Fruit fly (Drosophila melanogaster): ENCODE data around the gene PGAP5.
A peak's percentile ranks its signal among the peaks of the same experiment; 100 is the strongest.

Gene PGAP5

dm6 chr2L:8156682-8157081 is 42.0 kb upstream of the PGAP5 start (continued):
- TF ChIP-seq Pdp1 (GFP tag; optimal IDR thresholded peaks at IDR 0.05) (peak; percentile 79 to 91), dmrt11E (tag; optimal IDR thresholded peaks at IDR 0.05) (peak; percentile 38), ash1 (GFP tag; optimal IDR thresholded peaks at IDR 0.05) (no peak), CG15514 (GFP tag; optimal IDR thresholded peaks at IDR 0.05) (peak; percentile 82), Ravus (GFP tag; IDR thresholded peaks at IDR 0.05) (peak; percentile 3; the same call in 1 of the 2 replicates), CG18599 (GFP tag; optimal IDR thresholded peaks at IDR 0.05) (peak; percentile 85), CG10654 (GFP tag; optimal IDR thresholded peaks at IDR 0.05) (peak; percentile 68), slbo (GFP tag; IDR thresholded peaks at IDR 0.05) (peak; percentile 80), tna (GFP tag; IDR thresholded peaks at IDR 0.05; ENCODE audit: partially characterized antibody) (no peak), Mrtf (GFP tag; IDR thresholded peaks at IDR 0.05) (no peak), CG11560 (tag; IDR thresholded peaks at IDR 0.05) (0 out of 3 replicates have a peak, but pooled peaks have one; percentile 14), disco-r (GFP tag; optimal IDR thresholded peaks at IDR 0.05) (no peak), lov (optimal IDR thresholded peaks at IDR 0.05) (no peak), lov (GFP tag; IDR thresholded peaks at IDR 0.05) (0 out of 3 replicates have a peak, but pooled peaks have one; percentile 45), CG13624 (GFP tag; optimal IDR thresholded peaks at IDR 0.05) (peak; percentile 87), Deaf1 (tag; optimal IDR thresholded peaks at IDR 0.05) (peak; percentile 15), hkb (optimal IDR thresholded peaks at IDR 0.05) (peak; percentile 7), hkb (GFP tag; IDR thresholded peaks at IDR 0.05) (peak; percentile 47; the same call in 1 of the 2 replicates), Dek (tag; optimal IDR thresholded peaks at IDR 0.05) (peak; percentile 21), tap (tag; optimal IDR thresholded peaks at IDR 0.05) (peak; percentile 56), B-H1 (GFP tag; IDR thresholded peaks at IDR 0.05) (peak; percentile 60; the same call in 1 of the 3 replicates), CG14860 (GFP tag; IDR thresholded peaks at IDR 0.05; ENCODE audit: partially characterized antibody) (peak; percentile 13; the same call in 1 of the 3 replicates), Awh (GFP tag; IDR thresholded peaks at IDR 0.05) (peak; percentile 60), bcd (GFP tag; optimal IDR thresholded peaks at IDR 0.05) (peak; percentile 74), CG6854 (GFP tag; optimal IDR thresholded peaks at IDR 0.05) (peak; percentile 53), fu2 (GFP tag; optimal IDR thresholded peaks at IDR 0.05) (peak; percentile 56), insv (GFP tag; optimal IDR thresholded peaks at IDR 0.05) (no peak), CG7372 (GFP tag; IDR thresholded peaks at IDR 0.05) (peak; percentile 67), tll (GFP tag; optimal IDR thresholded peaks at IDR 0.05) (no peak), Kr (GFP tag; optimal IDR thresholded peaks at IDR 0.05) (no peak), dpn (GFP tag; optimal IDR thresholded peaks at IDR 0.05) (peak; percentile 71 to 76), Sin3A (optimal IDR thresholded peaks at IDR 0.05) (peak; percentile 62), zen2 (GFP tag; IDR thresholded peaks at IDR 0.05; ENCODE audit: partially characterized antibody) (no peak), CG15011 (GFP tag; optimal IDR thresholded peaks at IDR 0.05) (peak; percentile 16), HmgZ (tag; optimal IDR thresholded peaks at IDR 0.05) (peak; percentile 80), CG17385 (GFP tag; optimal IDR thresholded peaks at IDR 0.05) (peak; percentile 68), CG12219 (GFP tag; optimal IDR thresholded peaks at IDR 0.05) (no peak), CG7357 (GFP tag; IDR thresholded peaks at IDR 0.05) (no peak), Vsx1 (GFP tag; optimal IDR thresholded peaks at IDR 0.05) (peak; percentile 42), ab (GFP tag; optimal IDR thresholded peaks at IDR 0.05) (peak; percentile 50), D19A (tag; optimal IDR thresholded peaks at IDR 0.05) (peak; percentile 29), pita (GFP tag; optimal IDR thresholded peaks at IDR 0.05) (no peak), fd96Cb (tag; optimal IDR thresholded peaks at IDR 0.05) (peak; percentile 59), Xbp1 (GFP tag; optimal IDR thresholded peaks at IDR 0.05) (peak; percentile 79), sd (tag; optimal IDR thresholded peaks at IDR 0.05) (peak; percentile 22), CG1602 (GFP tag; optimal IDR thresholded peaks at IDR 0.05) (no peak), bbx (GFP tag; IDR thresholded peaks at IDR 0.05; ENCODE audit: partially characterized antibody) (no peak), Aef1 (GFP tag; IDR thresholded peaks at IDR 0.05) (peak; percentile 67), her (GFP tag; optimal IDR thresholded peaks at IDR 0.05) (peak; percentile 47), yki (optimal IDR thresholded peaks at IDR 0.05) (no peak), shn (GFP tag; optimal IDR thresholded peaks at IDR 0.05) (peak; percentile 62)
